Worm (Caenorhabditis elegans) whole organism, young adult: ENCODE measurements around the gene arl-5.

Experiments used
- B0035.1 ChIP-seq: sonication (generic microtip); optimal IDR thresholded peaks from 2 replicates; lab custom pipeline; 2016; ENCODE audit warnings: missing genetic modification characterization, mild to moderate bottlenecking, missing compliant biosample characterization, missing genotype, missing genetic modification reagents
- B0336.3 ChIP-seq: fragments of 200-800 bp; sonication (Bioruptor generic); IDR thresholded peaks from 2 replicates; pipeline ENCODE4 v1.3.6; 2022; ENCODE audit warnings: missing genetic modification characterization, missing compliant biosample characterization
- C06A6.2 ChIP-seq: fragments of 200-800 bp; sonication (Bioruptor generic); conservative IDR thresholded peaks from 2 replicates; pipeline ENCODE4 v1.3.6; 2022; ENCODE audit warnings: missing genetic modification characterization, missing compliant biosample characterization
- F22D6.2 ChIP-seq: sonication (generic microtip); optimal IDR thresholded peaks from 2 replicates; lab custom pipeline; 2016; ENCODE audit warnings: mild to moderate bottlenecking, missing genetic modification characterization, missing compliant biosample characterization
- F23B12.7 ChIP-seq: sonication (generic microtip); optimal IDR thresholded peaks from 2 replicates; lab custom pipeline; 2017; ENCODE audit warnings: missing genetic modification characterization, mild to moderate bottlenecking, missing compliant biosample characterization, antibody characterized with exemption, moderate library complexity; ENCODE audit not compliant: insufficient read depth
- F57A8.1 ChIP-seq: fragments of 200-800 bp; sonication (Bioruptor generic); optimal IDR thresholded peaks from 2 replicates; lab custom pipeline; 2018; ENCODE audit warnings: mild to moderate bottlenecking, missing genetic modification characterization, moderate library complexity, missing compliant biosample characterization
- Y53F4B.3 ChIP-seq: fragments of 200-800 bp; sonication (Bioruptor generic); IDR thresholded peaks from 2 replicates; pipeline ENCODE4 v1.3.6; 2022; ENCODE audit warnings: missing genetic modification reagents, missing genetic modification characterization, missing compliant biosample characterization
- Y56A3A.18 ChIP-seq: fragments of 200-800 bp; sonication (Bioruptor generic); IDR thresholded peaks from 2 replicates; pipeline ENCODE4 v1.3.6; 2022; ENCODE audit warnings: missing genetic modification reagents, missing genetic modification characterization, missing compliant biosample characterization
- Y95B8A.8 ChIP-seq: fragments of 200-800 bp; sonication (Bioruptor generic); IDR thresholded peaks from 2 replicates; pipeline ENCODE4 v1.3.6; 2022; ENCODE audit warnings: missing genetic modification reagents, missing genetic modification characterization, missing compliant biosample characterization
- ZK185.1 ChIP-seq: sonication (generic microtip); optimal IDR thresholded peaks from 2 replicates; lab custom pipeline; 2016; ENCODE audit warnings: mild to moderate bottlenecking, missing genetic modification characterization, missing compliant biosample characterization; ENCODE audit not compliant: poor library complexity, severe bottlenecking
- aptf-3 ChIP-seq: fragments of 200-800 bp; sonication (Bioruptor generic); IDR thresholded peaks from 2 replicates; pipeline ENCODE4 v1.3.6; 2022; ENCODE audit warnings: missing genetic modification characterization, missing compliant biosample characterization
- atf-7 ChIP-seq: sonication (generic microtip); optimal IDR thresholded peaks from 2 replicates; lab custom pipeline; 2017; ENCODE audit warnings: mild to moderate bottlenecking, missing genetic modification characterization, missing compliant biosample characterization
- athp-1 ChIP-seq: sonication (generic microtip); optimal IDR thresholded peaks from 2 replicates; lab custom pipeline; 2017; ENCODE audit warnings: mild to moderate bottlenecking, missing genetic modification characterization, missing compliant biosample characterization
- attf-3 ChIP-seq: fragments of 200-800 bp; sonication (Bioruptor generic); conservative IDR thresholded peaks from 2 replicates; pipeline ENCODE4 v1.3.6; 2022; ENCODE audit warnings: missing genetic modification reagents, missing genetic modification characterization, missing compliant biosample characterization
- ceh-100 ChIP-seq: fragments of 200-800 bp; sonication (Bioruptor generic); IDR thresholded peaks from 2 replicates; pipeline ENCODE4 v1.3.6; 2022; ENCODE audit warnings: missing genetic modification reagents, missing genetic modification characterization, missing compliant biosample characterization
- ceh-58 ChIP-seq: fragments of 200-800 bp; sonication (Bioruptor generic); IDR thresholded peaks from 2 replicates; pipeline ENCODE4 v1.3.6; 2022; ENCODE audit warnings: missing genetic modification characterization, missing compliant biosample characterization
- ceh-91 ChIP-seq: fragments of 200-800 bp; sonication (Bioruptor generic); IDR thresholded peaks from 2 replicates; pipeline ENCODE4 v1.3.6; 2022; ENCODE audit warnings: missing genetic modification reagents, missing genetic modification characterization, missing compliant biosample characterization
- dpl-1 ChIP-seq: fragments of 150-350 bp; optimal IDR thresholded peaks from 2 replicates; lab custom pipeline; 2014; ENCODE audit warnings: missing biosample characterization, missing genetic modification reagents, missing genetic modification characterization
- efl-1 ChIP-seq: fragments of 150-350 bp; optimal IDR thresholded peaks from 2 replicates; lab custom pipeline; 2014; ENCODE audit warnings: missing biosample characterization, missing genetic modification reagents, missing genetic modification characterization
- egl-44 ChIP-seq: fragments of 200-800 bp; sonication (Bioruptor generic); IDR thresholded peaks from 2 replicates; pipeline ENCODE4 v1.3.6; 2022; ENCODE audit warnings: missing genetic modification reagents, missing genetic modification characterization, missing compliant biosample characterization
- ekl-4 ChIP-seq: fragments of 200-800 bp; sonication (Bioruptor generic); IDR thresholded peaks from 2 replicates; pipeline ENCODE4 v1.3.6; 2022; ENCODE audit warnings: missing genetic modification reagents, missing genetic modification characterization, missing compliant biosample characterization
- fkh-3 ChIP-seq: sonication (generic microtip); optimal IDR thresholded peaks from 2 replicates; lab custom pipeline; 2016; ENCODE audit warnings: mild to moderate bottlenecking, missing genetic modification characterization, missing compliant biosample characterization
- gei-17 ChIP-seq: fragments of 200-800 bp; sonication (Bioruptor generic); optimal IDR thresholded peaks from 2 replicates; lab custom pipeline; 2018; ENCODE audit warnings: mild to moderate bottlenecking, missing genetic modification characterization, missing compliant biosample characterization
- him-1 ChIP-seq: sonication (generic microtip); optimal IDR thresholded peaks from 2 replicates; lab custom pipeline; 2016; ENCODE audit warnings: missing genotype, missing genetic modification reagents, missing genetic modification characterization, missing compliant biosample characterization
- hsf-1 ChIP-seq: fragments of 200-800 bp; sonication (Bioruptor generic); IDR thresholded peaks from 2 replicates; pipeline ENCODE4 v1.3.6; 2022; ENCODE audit warnings: missing genetic modification reagents, missing genetic modification characterization, missing compliant biosample characterization
- lag-1 ChIP-seq: fragments of 200-800 bp; sonication (Bioruptor generic); IDR thresholded peaks from 2 replicates; pipeline ENCODE4 v1.3.6; 2022; ENCODE audit warnings: missing genetic modification reagents, missing genetic modification characterization, missing compliant biosample characterization
- let-607 ChIP-seq, 2 experiments: fragments of 200-800 bp in 1 of 2; sonication (Bioruptor generic) in 1 of 2; sonication (generic microtip) in 1 of 2; optimal IDR thresholded peaks; 2 replicates each; lab custom pipeline; 2016 to 2018; ENCODE audit warnings: mild to moderate bottlenecking in 2 of 2, missing compliant biosample characterization in 2 of 2, missing genetic modification characterization in 2 of 2, moderate library complexity in 2 of 2, missing genotype in 1 of 2
- lin-35 ChIP-seq, 3 experiments: fragments of 150-350 bp in 2 of 3; sonication (generic microtip) in 1 of 3; optimal IDR thresholded peaks; 2 replicates each; lab custom pipeline; 2014 to 2018; ENCODE audit warnings: missing biosample characterization in 3 of 3, missing genetic modification characterization in 3 of 3, missing genetic modification reagents in 3 of 3
- lin-40 ChIP-seq: sonication (generic microtip); optimal IDR thresholded peaks from 2 replicates; lab custom pipeline; 2016; ENCODE audit warnings: missing genetic modification characterization, mild to moderate bottlenecking, missing compliant biosample characterization, missing genotype, missing genetic modification reagents
- madf-10 ChIP-seq: sonication (generic microtip); optimal IDR thresholded peaks from 2 replicates; lab custom pipeline; 2016; ENCODE audit warnings: mild to moderate bottlenecking, missing genetic modification characterization, missing compliant biosample characterization
- madf-3 ChIP-seq: fragments of 200-800 bp; sonication (Bioruptor generic); IDR thresholded peaks from 2 replicates; pipeline ENCODE4 v1.3.6; 2022; ENCODE audit warnings: missing genetic modification reagents, missing genetic modification characterization, missing compliant biosample characterization
- mxl-1 ChIP-seq: sonication (generic microtip); optimal IDR thresholded peaks from 2 replicates; lab custom pipeline; 2016; ENCODE audit warnings: missing genetic modification characterization, missing compliant biosample characterization
- nfyb-1 ChIP-seq: fragments of 200-800 bp; sonication (Bioruptor generic); IDR thresholded peaks from 2 replicates; pipeline ENCODE4 v1.3.6; 2022; ENCODE audit warnings: missing genetic modification reagents, missing genetic modification characterization, missing compliant biosample characterization
- nhr-120 ChIP-seq: fragments of 200-800 bp; sonication (Bioruptor generic); IDR thresholded peaks from 2 replicates; pipeline ENCODE4 v1.3.6; 2022; ENCODE audit warnings: missing genetic modification characterization, missing compliant biosample characterization
- pbrm-1 ChIP-seq: fragments of 200-800 bp; sonication (Bioruptor generic); IDR thresholded peaks from 2 replicates; pipeline ENCODE4 v1.3.6; 2022; ENCODE audit warnings: missing genetic modification reagents, missing genetic modification characterization, missing compliant biosample characterization
- pha-4 ChIP-seq: fragments of 150-350 bp; sonication (generic microtip); optimal IDR thresholded peaks from 2 replicates; lab custom pipeline; 2014; ENCODE audit warnings: missing biosample characterization, missing genetic modification reagents, missing genetic modification characterization
- rec-8 ChIP-seq, 2 experiments: sonication (generic microtip); optimal IDR thresholded peaks; 2 replicates each; lab custom pipeline; 2016; ENCODE audit warnings: mild to moderate bottlenecking in 2 of 2, missing genetic modification characterization in 2 of 2, missing genetic modification reagents in 2 of 2, missing genotype in 2 of 2, missing biosample characterization in 1 of 2, missing compliant biosample characterization in 1 of 2, moderate library complexity in 1 of 2
- repo-1 ChIP-seq: sonication (generic microtip); optimal IDR thresholded peaks from 2 replicates; lab custom pipeline; 2017; ENCODE audit warnings: mild to moderate bottlenecking, missing genetic modification characterization, missing compliant biosample characterization
- sdz-38 ChIP-seq: sonication (generic microtip); optimal IDR thresholded peaks from 2 replicates; lab custom pipeline; 2016; ENCODE audit warnings: missing genotype, missing genetic modification characterization, missing compliant biosample characterization
- sea-2 ChIP-seq: fragments of 200-800 bp; sonication (Bioruptor generic); IDR thresholded peaks from 2 replicates; pipeline ENCODE4 v1.3.6; 2022; ENCODE audit warnings: missing genetic modification characterization, missing compliant biosample characterization
- tbp1 ChIP-seq: fragments of 200-800 bp; sonication (Bioruptor generic); optimal IDR thresholded peaks from 2 replicates; lab custom pipeline; 2018; ENCODE audit warnings: mild to moderate bottlenecking, missing genetic modification characterization, missing compliant biosample characterization
- unc-130 ChIP-seq: sonication (generic microtip); optimal IDR thresholded peaks from 2 replicates; lab custom pipeline; 2016; ENCODE audit warnings: missing genetic modification reagents, missing genetic modification characterization, missing compliant biosample characterization
- zfh-2 ChIP-seq: fragments of 200-800 bp; sonication (Bioruptor generic); conservative IDR thresholded peaks from 2 replicates; pipeline ENCODE4 v1.3.6; 2022; ENCODE audit warnings: missing genetic modification reagents, missing genetic modification characterization, missing compliant biosample characterization
- ztf-25 ChIP-seq: fragments of 200-800 bp; sonication (Bioruptor generic); IDR thresholded peaks from 2 replicates; pipeline ENCODE4 v1.3.6; 2022; ENCODE audit warnings: missing genetic modification reagents, missing genetic modification characterization, missing compliant biosample characterization
- ztf-26 ChIP-seq: sonication (generic microtip); optimal IDR thresholded peaks from 2 replicates; lab custom pipeline; 2017; ENCODE audit warnings: missing genetic modification characterization, missing compliant biosample characterization
- ztf-28 ChIP-seq: fragments of 200-800 bp; sonication (Bioruptor generic); IDR thresholded peaks from 2 replicates; pipeline ENCODE4 v1.3.6; 2022; ENCODE audit warnings: missing genetic modification reagents, missing genetic modification characterization, missing compliant biosample characterization

Gene arl-5

DNA sequence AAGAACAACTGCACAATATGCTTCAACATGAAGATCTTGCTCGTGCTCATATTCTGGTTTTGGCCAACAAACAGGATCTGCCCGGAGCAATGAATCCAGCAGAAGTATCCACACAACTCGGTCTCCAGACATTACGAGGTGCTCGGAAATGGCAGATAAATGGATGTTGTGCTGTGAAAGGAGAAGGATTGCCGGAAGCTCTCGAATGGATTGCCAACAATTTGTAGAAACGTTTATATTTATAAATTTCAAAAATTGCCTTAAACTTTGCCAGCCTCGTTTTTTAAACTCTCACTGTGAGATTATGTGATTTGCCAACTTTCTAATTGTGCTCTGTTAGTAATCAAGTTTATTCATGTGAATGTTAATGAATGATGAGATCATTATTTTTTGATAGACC lies 706 bp downstream of the arl-5 start:
- TF ChIP-seq F23B12.7 (tag; lab: Kevin White, UChicago) (no peak), mxl-1 (tag; lab: Kevin White, UChicago) (no peak), efl-1 (no peak), unc-130 (GFP tag; lab: Kevin White, UChicago) (no peak), him-1 (tag; lab: Kevin White, UChicago) (no peak), dpl-1 (GFP tag; lab: Kevin White, UChicago) (no peak), ceh-100 (no peak), lag-1 (GFP tag; lab: Robert Waterston, UW) (no peak), pbrm-1 (GFP tag; lab: Robert Waterston, UW) (no peak), nhr-120 (no peak), sea-2 (GFP tag; lab: Robert Waterston, UW) (no peak), F22D6.2 (no peak)
- TF ChIP-seq, all 124 proteins: peak for 0

DNA sequence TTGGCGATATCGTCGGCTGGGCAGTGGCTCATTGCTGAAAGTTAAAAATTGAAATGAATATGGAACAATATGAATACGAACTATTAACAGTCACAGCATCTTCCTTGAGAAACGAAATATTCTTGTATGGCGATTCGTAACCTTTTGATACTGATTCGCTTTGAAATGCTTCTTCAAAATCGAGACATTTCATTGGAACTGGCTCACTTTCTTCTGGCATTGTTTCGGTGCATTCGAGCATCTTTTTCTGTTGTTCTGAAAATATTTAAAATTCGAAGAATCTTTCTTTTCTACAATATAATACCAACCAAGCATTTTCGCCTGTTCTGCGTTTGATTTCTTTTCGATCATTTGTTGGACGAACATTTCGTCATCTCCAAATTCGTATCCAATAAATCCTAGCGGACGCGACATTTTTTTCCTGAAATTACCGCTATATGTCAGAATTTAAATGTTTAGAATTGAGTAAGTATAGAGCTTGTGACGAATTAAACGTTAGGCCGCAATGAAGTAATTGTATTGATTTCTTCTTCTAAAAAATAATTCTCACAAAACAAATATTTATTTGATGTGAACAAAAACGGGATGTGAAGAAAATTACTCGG lies 1.4 kb downstream of the arl-5 start, which contains the start of gene lin-52:
lin-52 (minus strand) TSS at position 421 of the 605 bp plus-strand sequence.
- no peak for TF ChIP-seq zfh-2 (GFP tag; lab: Robert Waterston, UW)
- peak; percentile 69 for TF ChIP-seq ZK185.1 (tag; lab: Kevin White, UChicago)
- no peak for TF ChIP-seq ztf-25 (GFP tag; lab: Robert Waterston, UW)
- TF ChIP-seq ceh-58 (GFP tag; lab: Robert Waterston, UW): no peak
- no peak for TF ChIP-seq sdz-38 (tag; lab: Kevin White, UChicago)
- TF ChIP-seq Y95B8A.8 (GFP tag; lab: Robert Waterston, UW): peak; percentile 52; the same call in 1 of the 2 replicates
- TF ChIP-seq ekl-4 (GFP tag; lab: Robert Waterston, UW): peak; percentile 35
- TF ChIP-seq tbp1 (GFP tag; lab: Kevin White, UChicago): peak; percentile 11
- peak; percentile 27 for TF ChIP-seq madf-10 (tag; lab: Kevin White, UChicago)
- 0 out of 2 replicates have a peak, but pooled peaks have one; percentile 58 for TF ChIP-seq nfyb-1
- peak in 1 of 2 experiments; percentile 11 for TF ChIP-seq let-607 (tag; optimal IDR thresholded peaks at IDR 0.05; lab: Kevin White, UChicago)
- peak in 1 of 3 experiments; percentile 47 for TF ChIP-seq lin-35 (GFP tag; optimal IDR thresholded peaks at IDR 0.05; lab: Kevin White, UChicago)
- no peak for TF ChIP-seq Y53F4B.3 (GFP tag; lab: Robert Waterston, UW)
- TF ChIP-seq madf-3 (GFP tag; lab: Robert Waterston, UW): peak; percentile 49; the same call in 1 of the 2 replicates
- TF ChIP-seq ztf-28 (GFP tag; lab: Robert Waterston, UW): no peak
- no peak for TF ChIP-seq rec-8 (tag; optimal IDR thresholded peaks at IDR 0.05; lab: Kevin White, UChicago)
- peak; percentile 71; the same call in 1 of the 2 replicates for TF ChIP-seq hsf-1 (GFP tag; lab: Robert Waterston, UW)
- no peak for TF ChIP-seq pha-4 (tag; lab: Kevin White, UChicago)
- peak; percentile 46 for TF ChIP-seq ztf-26 (tag; lab: Kevin White, UChicago)
- 0 out of 2 replicates have a peak, but pooled peaks have one; percentile 34 for TF ChIP-seq nhr-120
- peak; percentile 13 for TF ChIP-seq fkh-3 (tag; lab: Kevin White, UChicago)
- TF ChIP-seq egl-44: no peak
- TF ChIP-seq Y56A3A.18: peak; percentile 57; the same call in 1 of the 2 replicates
- TF ChIP-seq unc-130 (GFP tag; lab: Kevin White, UChicago): no peak
- TF ChIP-seq F57A8.1: no peak
- peak; percentile 51 for TF ChIP-seq atf-7 (tag; lab: Kevin White, UChicago)
- 0 out of 2 replicates have a peak, but pooled peaks have one; percentile 35 for TF ChIP-seq ceh-100
- 0 out of 2 replicates have a peak, but pooled peaks have one; percentile 36 for TF ChIP-seq ceh-91 (GFP tag; lab: Robert Waterston, UW)
- TF ChIP-seq B0336.3: peak; percentile 56; the same call in 1 of the 2 replicates
- TF ChIP-seq pbrm-1 (GFP tag; lab: Robert Waterston, UW): no peak
- peak; percentile 56 for TF ChIP-seq athp-1 (tag; lab: Kevin White, UChicago)
- TF ChIP-seq aptf-3: no peak
- TF ChIP-seq repo-1: peak; percentile 83
- TF ChIP-seq gei-17 (GFP tag; lab: Kevin White, UChicago): peak; percentile 17
- TF ChIP-seq lin-40 (tag; lab: Kevin White, UChicago): peak; percentile 24
- no peak for TF ChIP-seq attf-3
- peak; percentile 31 for TF ChIP-seq B0035.1 (tag; lab: Kevin White, UChicago)
- TF ChIP-seq C06A6.2 (GFP tag; lab: Robert Waterston, UW): no peak
